Worm (Caenorhabditis elegans) whole organism, mixed stage, embryonic: ENCODE results near the gene fbxb-64.
"Not testable (repeated sequence)": the region's sequence is repeated elsewhere in the genome, so short reads cannot be mapped to it uniquely, and the experiment has no call there.

Experiments
- M03D4.4 ChIP-seq: sonication (generic microtip); optimal IDR thresholded peaks from 2 replicates; lab custom pipeline; 2017; ENCODE audit warnings: mild to moderate bottlenecking, missing genetic modification characterization, missing compliant biosample characterization
- bed-3 ChIP-seq: fragments of 200-800 bp; sonication (Bioruptor generic); optimal IDR thresholded peaks from 3 replicates; lab custom pipeline; 2018; ENCODE audit warnings: mild to moderate bottlenecking, missing genetic modification characterization, moderate library complexity, missing compliant biosample characterization
- blmp-1 ChIP-seq: fragments of 150-350 bp; optimal IDR thresholded peaks from 2 replicates; lab custom pipeline; 2014; ENCODE audit warnings: missing biosample characterization, missing genetic modification characterization
- ceh-39 ChIP-seq: fragments of 150-350 bp; optimal IDR thresholded peaks from 2 replicates; lab custom pipeline; 2014; ENCODE audit warnings: missing biosample characterization, missing genetic modification characterization
- ceh-83 ChIP-seq: fragments of 200-800 bp; sonication (Bioruptor generic); optimal IDR thresholded peaks from 2 replicates; lab custom pipeline; 2018; ENCODE audit warnings: mild to moderate bottlenecking, missing genetic modification characterization, missing compliant biosample characterization
- ces-1 ChIP-seq: fragments of 150-350 bp; optimal IDR thresholded peaks from 2 replicates; lab custom pipeline; 2014; ENCODE audit warnings: missing biosample characterization, missing genetic modification reagents, missing genetic modification characterization
- cnd-1 ChIP-seq: fragments of 200-800 bp; sonication (Bioruptor generic); optimal IDR thresholded peaks from 2 replicates; lab custom pipeline; 2018; ENCODE audit warnings: mild to moderate bottlenecking, missing genetic modification characterization, missing compliant biosample characterization
- elt-1 ChIP-seq: sonication (generic microtip); optimal IDR thresholded peaks from 2 replicates; lab custom pipeline; 2017; ENCODE audit warnings: missing genetic modification characterization, mild to moderate bottlenecking, missing compliant biosample characterization, antibody characterized with exemption, moderate library complexity, borderline replicate concordance; ENCODE audit not compliant: insufficient read depth
- elt-3 ChIP-seq: fragments of 150-350 bp; optimal IDR thresholded peaks from 2 replicates; lab custom pipeline; 2014; ENCODE audit warnings: missing biosample characterization, missing genetic modification characterization
- flh-1 ChIP-seq: fragments of 200-800 bp; sonication (Bioruptor generic); optimal IDR thresholded peaks from 2 replicates; lab custom pipeline; 2018; ENCODE audit warnings: mild to moderate bottlenecking, missing genetic modification characterization, moderate library complexity, missing compliant biosample characterization
- ham-2 ChIP-seq: fragments of 200-800 bp; sonication (Bioruptor generic); optimal IDR thresholded peaks from 2 replicates; lab custom pipeline; 2018; ENCODE audit warnings: mild to moderate bottlenecking, missing genetic modification characterization, missing compliant biosample characterization
- hlh-1 ChIP-seq: fragments of 150-350 bp; optimal IDR thresholded peaks from 2 replicates; lab custom pipeline; 2014; ENCODE audit warnings: missing biosample characterization, missing genetic modification reagents, missing genetic modification characterization
- lin-13 ChIP-seq: fragments of 150-350 bp; optimal IDR thresholded peaks from 2 replicates; lab custom pipeline; 2014; ENCODE audit warnings: missing biosample characterization, missing genetic modification characterization
- lsy-2 ChIP-seq: fragments of 150-350 bp; optimal IDR thresholded peaks from 2 replicates; lab custom pipeline; 2014; ENCODE audit warnings: missing biosample characterization, missing genetic modification characterization
- mab-5 ChIP-seq: fragments of 150-350 bp; optimal IDR thresholded peaks from 2 replicates; lab custom pipeline; 2014; ENCODE audit warnings: missing biosample characterization, missing genetic modification characterization
- mep-1 ChIP-seq: fragments of 150-350 bp; optimal IDR thresholded peaks from 2 replicates; lab custom pipeline; 2017; ENCODE audit warnings: missing biosample characterization, missing genetic modification reagents, missing genetic modification characterization, inconsistent platforms
- mls-2 ChIP-seq: sonication (generic microtip); optimal IDR thresholded peaks from 2 replicates; lab custom pipeline; 2016; ENCODE audit warnings: mild to moderate bottlenecking, missing genetic modification characterization, moderate library complexity, missing compliant biosample characterization
- nhr-12 ChIP-seq: fragments of 150-350 bp; optimal IDR thresholded peaks from 2 replicates; lab custom pipeline; 2014; ENCODE audit warnings: missing biosample characterization, missing genetic modification characterization
- nhr-2 ChIP-seq: fragments of 150-350 bp; optimal IDR thresholded peaks from 2 replicates; lab custom pipeline; 2014; ENCODE audit warnings: missing biosample characterization, missing genetic modification characterization
- nhr-237 ChIP-seq: fragments of 150-350 bp; optimal IDR thresholded peaks from 2 replicates; lab custom pipeline; 2014; ENCODE audit warnings: missing biosample characterization, missing genetic modification characterization
- nhr-76 ChIP-seq: sonication (generic microtip); optimal IDR thresholded peaks from 2 replicates; lab custom pipeline; 2017; ENCODE audit warnings: missing biosample characterization, missing genetic modification characterization
- pha-4 ChIP-seq: fragments of 150-350 bp; optimal IDR thresholded peaks from 2 replicates; lab custom pipeline; 2018; ENCODE audit warnings: missing biosample characterization, missing genetic modification reagents, missing genetic modification characterization
- snpc-4 ChIP-seq: fragments of 150-350 bp; optimal IDR thresholded peaks from 2 replicates; lab custom pipeline; 2014; ENCODE audit warnings: missing biosample characterization, missing genetic modification characterization
- sptf-1 ChIP-seq: sonication (generic microtip); optimal IDR thresholded peaks from 2 replicates; lab custom pipeline; 2017; ENCODE audit warnings: mild to moderate bottlenecking, missing genetic modification characterization, moderate library complexity, missing compliant biosample characterization
- tbx-8 ChIP-seq: fragments of 200-800 bp; sonication (Bioruptor generic); optimal IDR thresholded peaks from 2 replicates; lab custom pipeline; 2018; ENCODE audit warnings: mild to moderate bottlenecking, missing genetic modification characterization, moderate library complexity, missing compliant biosample characterization
- unc-39 ChIP-seq: fragments of 150-350 bp; optimal IDR thresholded peaks from 2 replicates; lab custom pipeline; 2014; ENCODE audit warnings: missing biosample characterization, missing genetic modification characterization
- zip-8 ChIP-seq: fragments of 150-350 bp; optimal IDR thresholded peaks from 2 replicates; lab custom pipeline; 2014; ENCODE audit warnings: missing biosample characterization, missing genetic modification characterization
- ztf-11 ChIP-seq: fragments of 150-350 bp; optimal IDR thresholded peaks from 2 replicates; lab custom pipeline; 2014; ENCODE audit warnings: missing biosample characterization, missing genetic modification characterization

The fbxb-64 gene

DNA sequence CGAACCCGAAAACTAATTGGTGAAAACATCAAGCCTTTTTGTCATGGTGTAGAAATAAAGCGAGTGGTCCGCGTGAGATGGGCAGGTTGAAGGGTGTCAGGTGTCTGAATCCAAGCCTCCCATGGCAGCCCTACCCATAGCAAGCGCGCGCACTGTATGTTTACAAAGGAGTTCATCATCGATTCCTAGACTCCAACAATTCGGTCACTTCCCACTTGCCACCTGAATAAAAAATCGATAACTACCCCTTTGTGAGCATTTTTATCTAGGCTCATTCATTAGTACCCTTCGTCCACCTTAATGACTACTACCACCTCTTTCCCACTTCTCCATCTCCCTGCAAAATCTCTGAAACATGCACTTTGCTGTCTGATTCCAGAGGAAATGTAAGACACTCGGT is at the start of gene fbxb-64:
fbxb-64 (plus strand) TSS at position 301 of the 400 bp plus-strand sequence.
- TF ChIP-seq blmp-1 (no peak), bed-3 (GFP tag; lab: Kevin White, UChicago) (no peak), elt-3 (tag; lab: Kevin White, UChicago) (no peak), elt-1 (tag; lab: Kevin White, UChicago) (no peak), M03D4.4 (tag; lab: Kevin White, UChicago) (no peak), lsy-2 (tag; lab: Kevin White, UChicago) (no peak), ceh-39 (no peak), tbx-8 (GFP tag; lab: Kevin White, UChicago) (no peak), mab-5 (no peak)
- TF ChIP-seq, all 35 proteins: peak for 0

DNA sequence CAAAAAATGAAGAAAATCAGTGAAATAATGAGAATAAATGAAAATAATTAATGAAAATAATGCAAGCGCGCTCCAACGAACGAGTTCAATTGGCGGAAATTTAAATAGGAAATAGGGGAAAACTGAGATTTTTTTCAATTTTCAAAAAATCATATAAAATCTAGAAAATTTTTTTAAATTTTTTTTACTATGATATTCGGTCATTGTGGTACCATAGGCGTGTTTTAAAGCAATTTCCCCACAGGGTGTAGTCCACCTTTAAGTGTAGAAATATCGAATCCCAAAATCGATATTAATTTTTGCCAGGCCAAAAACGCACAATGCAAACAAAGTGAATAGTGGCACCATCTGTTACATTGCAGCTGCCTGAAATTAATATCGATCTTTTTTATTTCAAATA is 48.9 kb upstream of the fbxb-64 start, which contains the start of gene F21D9.1:
F21D9.1 (plus strand) TSS at position 301 of the 400 bp plus-strand sequence.
- TF ChIP-seq nhr-12, ztf-11, elt-3 (tag; lab: Kevin White, UChicago): not testable (repeated sequence)

DNA sequence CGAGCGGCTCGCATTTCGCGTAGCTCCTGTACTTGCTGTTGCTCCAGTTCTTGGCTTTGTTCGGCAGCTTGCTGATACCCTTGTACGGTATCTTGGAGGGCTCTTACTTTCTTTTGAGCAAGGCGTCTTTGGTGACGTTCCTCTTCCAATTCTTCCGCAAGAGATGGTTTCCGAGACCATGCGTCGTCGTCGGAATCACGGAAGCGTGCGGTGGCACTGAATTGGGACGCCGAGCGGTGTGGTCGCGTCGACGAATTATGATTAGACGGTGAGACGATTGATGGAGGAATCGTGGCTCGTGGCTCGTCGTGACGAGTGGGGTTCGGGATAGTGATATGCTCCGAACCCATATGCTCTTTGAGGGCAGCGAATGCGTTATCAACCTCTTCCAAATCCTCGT is 36.7 kb upstream of the fbxb-64 start:
- TF ChIP-seq M03D4.4 (tag; lab: Kevin White, UChicago), result no peak
- TF ChIP-seq ces-1 (GFP tag; lab: Kevin White, UChicago), result no peak
- no peak for TF ChIP-seq nhr-2 (tag; lab: Kevin White, UChicago)
- no peak for TF ChIP-seq nhr-237 (tag; lab: Kevin White, UChicago)
- no peak for TF ChIP-seq hlh-1
- no peak for TF ChIP-seq tbx-8 (GFP tag; lab: Kevin White, UChicago)
- TF ChIP-seq nhr-12 (tag; lab: Kevin White, UChicago), result no peak
- no peak for TF ChIP-seq cnd-1 (tag; lab: Kevin White, UChicago)
- no peak for TF ChIP-seq bed-3 (GFP tag; lab: Kevin White, UChicago)
- no peak for TF ChIP-seq flh-1
- TF ChIP-seq ztf-11 (tag; lab: Kevin White, UChicago), result no peak
- TF ChIP-seq ceh-83 (GFP tag; lab: Kevin White, UChicago), result no peak
- TF ChIP-seq blmp-1, result no peak

DNA sequence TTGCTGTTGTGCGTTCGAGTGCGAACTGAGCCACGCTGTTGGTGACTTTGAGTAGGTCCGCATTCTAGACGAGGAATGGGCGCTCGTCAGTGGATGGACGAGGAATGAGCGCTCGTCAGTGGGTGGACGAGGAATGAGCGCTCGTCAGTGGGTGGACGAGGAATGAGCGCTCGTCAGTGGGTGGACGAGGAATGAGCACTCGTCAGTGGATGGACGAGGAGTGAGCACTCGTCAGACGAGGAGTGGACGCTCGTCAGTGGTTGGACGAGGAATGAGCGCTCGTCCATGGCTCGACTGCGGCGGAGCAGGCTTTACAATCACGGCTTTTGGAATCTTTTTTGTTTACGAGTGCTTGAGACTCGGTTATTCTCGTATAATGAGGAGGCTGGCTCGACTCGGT is 34.6 kb upstream of the fbxb-64 start:
- TF ChIP-seq cnd-1 (tag; lab: Kevin White, UChicago), result no peak

DNA sequence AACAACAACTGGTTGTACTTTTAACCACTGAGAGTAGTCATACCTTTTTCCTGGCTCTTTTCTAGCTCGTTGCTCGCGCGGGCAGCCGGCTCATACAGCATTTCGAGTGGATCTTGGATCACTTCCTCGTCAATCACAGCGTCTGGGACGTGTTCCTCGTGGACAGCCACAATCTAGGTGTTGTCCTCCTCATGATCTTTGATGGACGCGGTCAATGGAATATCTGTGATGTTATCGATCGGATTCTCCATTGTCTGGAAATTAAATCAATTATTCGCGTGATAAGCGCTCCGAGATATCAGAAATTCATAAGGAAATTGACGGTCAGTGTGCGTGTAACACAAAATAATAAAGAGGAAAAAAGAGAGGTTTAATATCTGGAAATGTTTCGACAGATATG is 33.2 kb upstream of the fbxb-64 start, which contains the start of gene F21D9.8:
F21D9.8 (minus strand) TSS at position 101 of the 400 bp plus-strand sequence.
- TF ChIP-seq unc-39 (tag; lab: Kevin White, UChicago) (no peak), ceh-83 (GFP tag; lab: Kevin White, UChicago) (no peak), nhr-237 (tag; lab: Kevin White, UChicago) (no peak), elt-3 (tag; lab: Kevin White, UChicago) (no peak), ham-2 (no peak), blmp-1 (no peak), mep-1 (no peak), nhr-76 (tag; lab: Kevin White, UChicago) (no peak), lin-13 (tag; lab: Kevin White, UChicago) (no peak), mls-2 (no peak), bed-3 (GFP tag; lab: Kevin White, UChicago) (no peak), cnd-1 (tag; lab: Kevin White, UChicago) (no peak), zip-8 (no peak), pha-4 (tag; lab: Kevin White, UChicago) (no peak)

DNA sequence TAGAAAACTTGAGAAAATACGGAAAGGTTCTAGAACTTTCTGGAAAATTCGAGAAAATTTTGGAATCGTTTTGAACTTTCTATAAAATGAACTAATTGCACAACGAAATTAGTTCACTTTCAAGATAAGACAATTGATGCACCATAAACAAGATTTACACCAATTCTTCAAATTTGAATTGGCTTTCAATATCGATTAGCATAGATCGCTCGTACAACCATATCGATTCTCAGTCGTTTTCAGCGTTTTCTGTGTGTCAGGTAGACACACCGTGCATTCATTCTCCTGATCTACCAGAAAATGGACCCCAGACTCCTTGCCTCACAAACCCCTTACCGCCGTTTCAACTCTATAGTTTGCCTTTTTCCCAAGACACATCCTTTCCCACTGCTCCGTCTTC is 30.8 kb upstream of the fbxb-64 start, which contains the start of gene fbxb-117:
fbxb-117 (plus strand) TSS at position 301 of the 400 bp plus-strand sequence.
- TF ChIP-seq blmp-1, result no peak
- TF ChIP-seq zip-8, result no peak
- no peak for TF ChIP-seq sptf-1 (tag; lab: Kevin White, UChicago)
- TF ChIP-seq mep-1, result no peak
- TF ChIP-seq unc-39 (tag; lab: Kevin White, UChicago), result no peak
- no peak for TF ChIP-seq snpc-4 (tag; lab: Kevin White, UChicago)
- TF ChIP-seq lsy-2 (tag; lab: Kevin White, UChicago), result no peak
- no peak for TF ChIP-seq nhr-12 (tag; lab: Kevin White, UChicago)
- no peak for TF ChIP-seq cnd-1 (tag; lab: Kevin White, UChicago)
- TF ChIP-seq lin-13 (tag; lab: Kevin White, UChicago), result no peak
- TF ChIP-seq elt-3 (tag; lab: Kevin White, UChicago), result no peak
- no peak for TF ChIP-seq ces-1 (GFP tag; lab: Kevin White, UChicago)
- TF ChIP-seq ceh-83 (GFP tag; lab: Kevin White, UChicago), result no peak
- TF ChIP-seq mab-5, result no peak
- no peak for TF ChIP-seq hlh-1
